Fruit fly (Drosophila melanogaster): ENCODE results near the gene CG15754.
A peak's percentile ranks its signal among the peaks of the same experiment; 100 is the strongest.

CG15754 gene

dm6 chrX:13563483-13564443, 36.0 kb downstream of the CG15754 start, which contains the start of the genes CG46311 and Tpst:
Gene CG46311, plus strand, starts transcription at chrX:13563823.
Gene Tpst, plus strand, starts transcription at chrX:13563823.
- TF ChIP-seq bab1 (GFP tag; optimal IDR thresholded peaks at IDR 0.05) (peak; percentile 92), tj (GFP tag; optimal IDR thresholded peaks at IDR 0.05) (peak; percentile 69), CG14711 (tag; optimal IDR thresholded peaks at IDR 0.05) (peak; percentile 22), Hr96 (GFP tag; optimal IDR thresholded peaks at IDR 0.05) (peak; percentile 73), CG5204 (GFP tag; optimal IDR thresholded peaks at IDR 0.05) (peak; percentile 1), CG1620 (GFP tag; optimal IDR thresholded peaks at IDR 0.05) (peak; percentile 62), CG12768 (GFP tag; optimal IDR thresholded peaks at IDR 0.05) (no peak), Crg-1 (GFP tag; optimal IDR thresholded peaks at IDR 0.05) (peak; percentile 71), CG7045 (GFP tag; optimal IDR thresholded peaks at IDR 0.05) (no peak), cic (GFP tag; optimal IDR thresholded peaks at IDR 0.05) (peak; percentile 45), CG11617 (GFP tag; optimal IDR thresholded peaks at IDR 0.05) (no peak), kay (GFP tag; ENCODE audit: borderline replicate concordance) (no peak), CG7101 (tag; optimal IDR thresholded peaks at IDR 0.05) (peak; percentile 59), CG33017 (tag; optimal IDR thresholded peaks at IDR 0.05) (no peak), pad (GFP tag; optimal IDR thresholded peaks at IDR 0.05) (peak; percentile 36), Clk (GFP tag; optimal IDR thresholded peaks at IDR 0.05) (no peak), ovo (GFP tag; optimal IDR thresholded peaks at IDR 0.05) (peak; percentile 36), toe (GFP tag; optimal IDR thresholded peaks at IDR 0.05) (peak; percentile 16), Mnt (GFP tag; optimal IDR thresholded peaks at IDR 0.05) (peak; percentile 54), cnc (optimal IDR thresholded peaks at IDR 0.05) (no peak)

dm6 chrX:13565490-13566156, 37.8 kb downstream of the CG15754 start:
- peak; percentile 39 for TF ChIP-seq bab1 (GFP tag; optimal IDR thresholded peaks at IDR 0.05)
- no peak for TF ChIP-seq Crg-1 (GFP tag; optimal IDR thresholded peaks at IDR 0.05)
- no peak for TF ChIP-seq kay (GFP tag; ENCODE audit: borderline replicate concordance)
- no peak for TF ChIP-seq CG33017 (tag; optimal IDR thresholded peaks at IDR 0.05)
- TF ChIP-seq CG7045 (GFP tag; optimal IDR thresholded peaks at IDR 0.05), result no peak
- no peak for TF ChIP-seq CG5204 (GFP tag; optimal IDR thresholded peaks at IDR 0.05)
- no peak for TF ChIP-seq CG11617 (GFP tag; optimal IDR thresholded peaks at IDR 0.05)
- peak; percentile 5 for TF ChIP-seq toe (GFP tag; optimal IDR thresholded peaks at IDR 0.05)
- TF ChIP-seq tj (GFP tag; optimal IDR thresholded peaks at IDR 0.05), result peak; percentile 45
- peak; percentile 11 for TF ChIP-seq CG7101 (tag; optimal IDR thresholded peaks at IDR 0.05)
- no peak for TF ChIP-seq pad (GFP tag; optimal IDR thresholded peaks at IDR 0.05)
- TF ChIP-seq CG14711 (tag; optimal IDR thresholded peaks at IDR 0.05), result no peak

- TF ChIP-seq CG7045 (GFP tag; optimal IDR thresholded peaks at IDR 0.05) (no peak), CG1620 (GFP tag; optimal IDR thresholded peaks at IDR 0.05) (peak; percentile 45), cnc (optimal IDR thresholded peaks at IDR 0.05) (no peak), bab1 (GFP tag; optimal IDR thresholded peaks at IDR 0.05) (peak; percentile 86), toe (GFP tag; optimal IDR thresholded peaks at IDR 0.05) (no peak), CG33017 (tag; optimal IDR thresholded peaks at IDR 0.05) (peak; percentile 0), tj (GFP tag; optimal IDR thresholded peaks at IDR 0.05) (no peak), CG14711 (tag; optimal IDR thresholded peaks at IDR 0.05) (peak; percentile 67), CG7101 (tag; optimal IDR thresholded peaks at IDR 0.05) (peak; percentile 47), Clk (GFP tag; optimal IDR thresholded peaks at IDR 0.05) (no peak), Mnt (GFP tag; optimal IDR thresholded peaks at IDR 0.05) (peak; percentile 12), pad (GFP tag; optimal IDR thresholded peaks at IDR 0.05) (peak; percentile 31), CG12768 (GFP tag; optimal IDR thresholded peaks at IDR 0.05) (no peak), ovo (GFP tag; optimal IDR thresholded peaks at IDR 0.05) (no peak), CG5204 (GFP tag; optimal IDR thresholded peaks at IDR 0.05) (peak; percentile 11), Crg-1 (GFP tag; optimal IDR thresholded peaks at IDR 0.05) (no peak), Hr96 (GFP tag; optimal IDR thresholded peaks at IDR 0.05) (no peak), cic (GFP tag; optimal IDR thresholded peaks at IDR 0.05) (no peak)
These were observed 40.3 kb downstream of the CG15754 start for dm6 chrX:13568127-13568526.

- TF ChIP-seq Mnt (GFP tag; optimal IDR thresholded peaks at IDR 0.05) (no peak), tj (GFP tag; optimal IDR thresholded peaks at IDR 0.05) (peak; percentile 96)
These were observed 41.0 kb downstream of the CG15754 start for dm6 chrX:13568841-13569240.

- TF ChIP-seq CG1620 (GFP tag; optimal IDR thresholded peaks at IDR 0.05) (peak; percentile 15), kay (GFP tag; ENCODE audit: borderline replicate concordance) (peak; percentile 22), CG11617 (GFP tag; optimal IDR thresholded peaks at IDR 0.05) (no peak), tj (GFP tag; optimal IDR thresholded peaks at IDR 0.05) (no peak), ovo (GFP tag; optimal IDR thresholded peaks at IDR 0.05) (no peak), bab1 (GFP tag; optimal IDR thresholded peaks at IDR 0.05) (no peak)
These were observed 42.4 kb downstream of the CG15754 start for dm6 chrX:13570255-13570654.

dm6 chrX:13572382-13572781, 44.6 kb downstream of the CG15754 start:
- TF ChIP-seq CG33017 (tag; optimal IDR thresholded peaks at IDR 0.05) (no peak), CG12768 (GFP tag; optimal IDR thresholded peaks at IDR 0.05) (no peak), CG7101 (tag; optimal IDR thresholded peaks at IDR 0.05) (peak; percentile 11), tj (GFP tag; optimal IDR thresholded peaks at IDR 0.05) (peak; percentile 3), Clk (GFP tag; optimal IDR thresholded peaks at IDR 0.05) (no peak), bab1 (GFP tag; optimal IDR thresholded peaks at IDR 0.05) (peak; percentile 15)

Data from whole organism, adult.